Worm (Caenorhabditis elegans) whole organism, L4/young adult: ENCODE data around the gene C50F4.1.

Source experiments
- W03F9.2 ChIP-seq: fragments of 150-350 bp; optimal IDR thresholded peaks from 2 replicates; lab custom pipeline; 2014; ENCODE audit warnings: missing biosample characterization, missing genetic modification characterization
- dao-5 ChIP-seq: sonication (generic microtip); optimal IDR thresholded peaks from 2 replicates; lab custom pipeline; 2016; ENCODE audit warnings: missing genotype, missing genetic modification characterization, moderate library complexity, missing compliant biosample characterization
- him-1 ChIP-seq: sonication (generic microtip); optimal IDR thresholded peaks from 2 replicates; lab custom pipeline; 2016; ENCODE audit warnings: missing genotype, missing genetic modification reagents, missing genetic modification characterization, missing compliant biosample characterization

DNA sequence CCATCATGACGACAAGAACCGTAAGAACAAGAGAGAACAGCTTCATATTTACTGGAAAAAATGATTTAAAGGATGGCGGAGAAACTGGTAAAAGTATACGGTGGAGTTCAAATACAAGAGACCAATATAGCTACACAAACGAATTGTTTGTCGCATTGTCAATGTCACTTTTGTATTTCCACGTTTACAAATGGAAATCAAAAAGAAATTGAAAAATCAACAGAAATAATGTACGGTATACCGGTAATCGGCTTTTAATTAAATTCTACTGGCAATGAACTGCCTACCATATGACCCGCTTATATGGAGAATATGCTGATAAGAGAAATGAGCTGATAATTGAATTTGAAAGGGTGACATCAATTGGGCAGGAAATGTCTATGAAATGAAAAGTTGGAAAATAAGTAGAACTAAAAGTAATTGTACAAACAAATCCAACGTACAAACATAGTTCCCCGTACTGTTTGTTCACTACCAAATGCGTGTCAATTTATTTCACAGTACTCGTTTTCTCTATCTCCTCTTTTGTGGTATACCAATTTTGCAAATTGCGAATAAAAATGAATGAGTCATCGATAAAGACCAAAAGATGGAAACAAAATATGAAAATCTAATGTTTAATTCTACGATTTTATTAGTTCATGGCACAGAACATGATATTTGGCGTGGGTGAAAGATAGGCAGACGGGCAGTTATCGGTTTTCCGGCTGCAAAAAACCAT lies 35.0 kb upstream of the C50F4.1 start, which contains the start of gene K06A4.7:
- TF ChIP-seq him-1 (tag; lab: Kevin White, UChicago) (no peak), W03F9.2 (tag; lab: Kevin White, UChicago) (no peak), dao-5 (tag; lab: Kevin White, UChicago) (no peak)
